Worm (Caenorhabditis elegans) whole organism, mixed stage, embryonic: Measurements from ENCODE around the gene ZK1240.9.

Experiments used
- bed-3 ChIP-seq: fragments of 200-800 bp; sonication (Bioruptor generic); optimal IDR thresholded peaks from 3 replicates; lab custom pipeline; 2018; ENCODE audit warnings: mild to moderate bottlenecking, missing genetic modification characterization, moderate library complexity, missing compliant biosample characterization
- blmp-1 ChIP-seq: fragments of 150-350 bp; optimal IDR thresholded peaks from 2 replicates; lab custom pipeline; 2014; ENCODE audit warnings: missing biosample characterization, missing genetic modification characterization
- ceh-39 ChIP-seq: fragments of 150-350 bp; optimal IDR thresholded peaks from 2 replicates; lab custom pipeline; 2014; ENCODE audit warnings: missing biosample characterization, missing genetic modification characterization
- ceh-43 ChIP-seq: fragments of 200-800 bp; sonication (Bioruptor generic); optimal IDR thresholded peaks from 2 replicates; lab custom pipeline; 2018; ENCODE audit warnings: mild to moderate bottlenecking, missing genetic modification characterization, moderate library complexity, missing compliant biosample characterization
- ceh-83 ChIP-seq: fragments of 200-800 bp; sonication (Bioruptor generic); optimal IDR thresholded peaks from 2 replicates; lab custom pipeline; 2018; ENCODE audit warnings: mild to moderate bottlenecking, missing genetic modification characterization, missing compliant biosample characterization
- ces-1 ChIP-seq: fragments of 150-350 bp; optimal IDR thresholded peaks from 2 replicates; lab custom pipeline; 2014; ENCODE audit warnings: missing biosample characterization, missing genetic modification reagents, missing genetic modification characterization
- cnd-1 ChIP-seq: fragments of 200-800 bp; sonication (Bioruptor generic); optimal IDR thresholded peaks from 2 replicates; lab custom pipeline; 2018; ENCODE audit warnings: mild to moderate bottlenecking, missing genetic modification characterization, missing compliant biosample characterization
- drap-1 ChIP-seq: fragments of 200-800 bp; sonication (Bioruptor generic); optimal IDR thresholded peaks from 3 replicates; lab custom pipeline; 2018; ENCODE audit warnings: mild to moderate bottlenecking, missing genetic modification characterization, missing compliant biosample characterization
- elt-1 ChIP-seq: sonication (generic microtip); optimal IDR thresholded peaks from 2 replicates; lab custom pipeline; 2017; ENCODE audit warnings: missing genetic modification characterization, mild to moderate bottlenecking, missing compliant biosample characterization, antibody characterized with exemption, moderate library complexity, borderline replicate concordance; ENCODE audit not compliant: insufficient read depth
- elt-3 ChIP-seq: fragments of 150-350 bp; optimal IDR thresholded peaks from 2 replicates; lab custom pipeline; 2014; ENCODE audit warnings: missing biosample characterization, missing genetic modification characterization
- flh-1 ChIP-seq: fragments of 200-800 bp; sonication (Bioruptor generic); optimal IDR thresholded peaks from 2 replicates; lab custom pipeline; 2018; ENCODE audit warnings: mild to moderate bottlenecking, missing genetic modification characterization, moderate library complexity, missing compliant biosample characterization
- hlh-1 ChIP-seq: fragments of 150-350 bp; optimal IDR thresholded peaks from 2 replicates; lab custom pipeline; 2014; ENCODE audit warnings: missing biosample characterization, missing genetic modification reagents, missing genetic modification characterization
- lin-13 ChIP-seq: fragments of 150-350 bp; optimal IDR thresholded peaks from 2 replicates; lab custom pipeline; 2014; ENCODE audit warnings: missing biosample characterization, missing genetic modification characterization
- lin-32 ChIP-seq: fragments of 200-800 bp; sonication (Bioruptor generic); optimal IDR thresholded peaks from 2 replicates; lab custom pipeline; 2018; ENCODE audit warnings: mild to moderate bottlenecking, missing genetic modification characterization, missing compliant biosample characterization
- lsy-2 ChIP-seq: fragments of 150-350 bp; optimal IDR thresholded peaks from 2 replicates; lab custom pipeline; 2014; ENCODE audit warnings: missing biosample characterization, missing genetic modification characterization
- mab-5 ChIP-seq: fragments of 150-350 bp; optimal IDR thresholded peaks from 2 replicates; lab custom pipeline; 2014; ENCODE audit warnings: missing biosample characterization, missing genetic modification characterization
- mep-1 ChIP-seq: fragments of 150-350 bp; optimal IDR thresholded peaks from 2 replicates; lab custom pipeline; 2017; ENCODE audit warnings: missing biosample characterization, missing genetic modification reagents, missing genetic modification characterization, inconsistent platforms
- mls-2 ChIP-seq: sonication (generic microtip); optimal IDR thresholded peaks from 2 replicates; lab custom pipeline; 2016; ENCODE audit warnings: mild to moderate bottlenecking, missing genetic modification characterization, moderate library complexity, missing compliant biosample characterization
- nhr-12 ChIP-seq: fragments of 150-350 bp; optimal IDR thresholded peaks from 2 replicates; lab custom pipeline; 2014; ENCODE audit warnings: missing biosample characterization, missing genetic modification characterization
- nhr-2 ChIP-seq: fragments of 150-350 bp; optimal IDR thresholded peaks from 2 replicates; lab custom pipeline; 2014; ENCODE audit warnings: missing biosample characterization, missing genetic modification characterization
- nhr-237 ChIP-seq: fragments of 150-350 bp; optimal IDR thresholded peaks from 2 replicates; lab custom pipeline; 2014; ENCODE audit warnings: missing biosample characterization, missing genetic modification characterization
- nhr-28 ChIP-seq: fragments of 150-350 bp; optimal IDR thresholded peaks from 2 replicates; lab custom pipeline; 2014; ENCODE audit warnings: missing biosample characterization, missing genetic modification characterization
- nhr-76 ChIP-seq: sonication (generic microtip); optimal IDR thresholded peaks from 2 replicates; lab custom pipeline; 2017; ENCODE audit warnings: missing biosample characterization, missing genetic modification characterization
- pha-4 ChIP-seq: fragments of 150-350 bp; optimal IDR thresholded peaks from 2 replicates; lab custom pipeline; 2018; ENCODE audit warnings: missing biosample characterization, missing genetic modification reagents, missing genetic modification characterization
- sem-2 ChIP-seq: fragments of 200-800 bp; sonication (Bioruptor generic); optimal IDR thresholded peaks from 2 replicates; lab custom pipeline; 2018; ENCODE audit warnings: mild to moderate bottlenecking, missing genetic modification characterization, missing compliant biosample characterization
- snpc-4 ChIP-seq: fragments of 150-350 bp; optimal IDR thresholded peaks from 2 replicates; lab custom pipeline; 2014; ENCODE audit warnings: missing biosample characterization, missing genetic modification characterization
- sptf-1 ChIP-seq: sonication (generic microtip); optimal IDR thresholded peaks from 2 replicates; lab custom pipeline; 2017; ENCODE audit warnings: mild to moderate bottlenecking, missing genetic modification characterization, moderate library complexity, missing compliant biosample characterization
- unc-120 ChIP-seq: sonication (generic microtip); optimal IDR thresholded peaks from 2 replicates; lab custom pipeline; 2017; ENCODE audit warnings: missing genetic modification characterization, missing compliant biosample characterization; ENCODE audit not compliant: poor library complexity, severe bottlenecking
- unc-62 ChIP-seq: fragments of 150-350 bp; optimal IDR thresholded peaks from 2 replicates; lab custom pipeline; 2014; ENCODE audit warnings: missing biosample characterization, missing genetic modification reagents, missing genetic modification characterization
- ztf-11 ChIP-seq: fragments of 150-350 bp; optimal IDR thresholded peaks from 2 replicates; lab custom pipeline; 2014; ENCODE audit warnings: missing biosample characterization, missing genetic modification characterization

The ZK1240.9 gene

ce11 chrII:2305507-2305906, 12.5 kb upstream of the ZK1240.9 start:
- TF ChIP-seq unc-62 (GFP tag; lab: Kevin White, UChicago) (no peak), pha-4 (no peak), nhr-76 (tag; lab: Kevin White, UChicago) (no peak), ztf-11 (tag; lab: Kevin White, UChicago) (no peak), nhr-28 (no peak), cnd-1 (tag; lab: Kevin White, UChicago) (no peak), nhr-237 (no peak), lsy-2 (tag; lab: Kevin White, UChicago) (no peak), blmp-1 (tag; lab: Kevin White, UChicago) (no peak), unc-120 (no peak), snpc-4 (tag; lab: Kevin White, UChicago) (no peak), ces-1 (GFP tag; lab: Kevin White, UChicago) (no peak), elt-3 (tag; lab: Kevin White, UChicago) (no peak), lin-32 (GFP tag; lab: Kevin White, UChicago) (no peak), elt-1 (tag; lab: Kevin White, UChicago) (no peak), mls-2 (tag; lab: Kevin White, UChicago) (no peak), mab-5 (no peak), sem-2 (GFP tag; lab: Kevin White, UChicago) (no peak)

- TF ChIP-seq ces-1 (GFP tag; lab: Kevin White, UChicago), result no peak
These were observed 11.2 kb upstream of the ZK1240.9 start, which contains the start of gene B0281.3 for ce11 chrII:2306741-2307140. Gene B0281.3 (plus strand): TSS chrII:2307041.

- TF ChIP-seq mls-2 (tag; lab: Kevin White, UChicago) (no peak), pha-4 (no peak), ceh-39 (no peak), lin-13 (tag; lab: Kevin White, UChicago) (no peak), ces-1 (GFP tag; lab: Kevin White, UChicago) (no peak), ceh-83 (GFP tag; lab: Kevin White, UChicago) (no peak), snpc-4 (tag; lab: Kevin White, UChicago) (no peak)
These were observed 5.2 kb upstream of the ZK1240.9 start, which contains the start of the genes trim-21 and B0281.1 for ce11 chrII:2312747-2313146. Gene trim-21 (minus strand): TSS chrII:2312847. Gene B0281.1 (plus strand): TSS chrII:2313067.

- TF ChIP-seq nhr-76 (tag; lab: Kevin White, UChicago) (no peak), flh-1 (GFP tag; lab: Kevin White, UChicago) (no peak), ceh-39 (no peak), nhr-12 (no peak), lin-32 (GFP tag; lab: Kevin White, UChicago) (no peak), unc-62 (GFP tag; lab: Kevin White, UChicago) (no peak), bed-3 (no peak), ceh-43 (no peak), sem-2 (GFP tag; lab: Kevin White, UChicago) (no peak), sptf-1 (no peak), ceh-83 (GFP tag; lab: Kevin White, UChicago) (no peak), nhr-2 (no peak)
These were observed 2.1 kb downstream of the ZK1240.9 start, which contains the start of gene ZK1240.3 for ce11 chrII:2320097-2320496. Gene ZK1240.3 (plus strand): TSS chrII:2320334.

- TF ChIP-seq mep-1 (tag; lab: Kevin White, UChicago) (no peak), hlh-1 (tag; lab: Kevin White, UChicago) (no peak), nhr-2 (no peak), ceh-43 (no peak), nhr-76 (tag; lab: Kevin White, UChicago) (no peak), lin-13 (tag; lab: Kevin White, UChicago) (no peak)
These were observed 5.0 kb downstream of the ZK1240.9 start, which contains the start of the genes ZK1240.6 and ZK1240.2 for ce11 chrII:2322857-2323518. Gene ZK1240.6 (minus strand): TSS chrII:2322907. Gene ZK1240.2 (plus strand): TSS chrII:2323376.

ce11 chrII:2324956-2325355, 7.0 kb downstream of the ZK1240.9 start, which contains the start of gene ZK1240.11:
Gene ZK1240.11 (plus strand): TSS chrII:2325256.
- TF ChIP-seq snpc-4 (tag; lab: Kevin White, UChicago) (no peak), ces-1 (GFP tag; lab: Kevin White, UChicago) (no peak), elt-3 (tag; lab: Kevin White, UChicago) (no peak), cnd-1 (tag; lab: Kevin White, UChicago) (no peak), drap-1 (no peak)
